Worm (Caenorhabditis elegans) whole organism, mixed stage, embryonic: ENCODE results near the gene del-5.

Experiments
- elt-1 ChIP-seq: sonication (generic microtip); optimal IDR thresholded peaks from 2 replicates; lab custom pipeline; 2017; ENCODE audit warnings: missing genetic modification characterization, mild to moderate bottlenecking, missing compliant biosample characterization, antibody characterized with exemption, moderate library complexity, borderline replicate concordance; ENCODE audit not compliant: insufficient read depth
- lin-32 ChIP-seq: fragments of 200-800 bp; sonication (Bioruptor generic); optimal IDR thresholded peaks from 2 replicates; lab custom pipeline; 2018; ENCODE audit warnings: mild to moderate bottlenecking, missing genetic modification characterization, missing compliant biosample characterization
- mab-5 ChIP-seq: fragments of 150-350 bp; optimal IDR thresholded peaks from 2 replicates; lab custom pipeline; 2014; ENCODE audit warnings: missing biosample characterization, missing genetic modification characterization
- nhr-12 ChIP-seq: fragments of 150-350 bp; optimal IDR thresholded peaks from 2 replicates; lab custom pipeline; 2014; ENCODE audit warnings: missing biosample characterization, missing genetic modification characterization
- nhr-237 ChIP-seq: fragments of 150-350 bp; optimal IDR thresholded peaks from 2 replicates; lab custom pipeline; 2014; ENCODE audit warnings: missing biosample characterization, missing genetic modification characterization
- nhr-28 ChIP-seq: fragments of 150-350 bp; optimal IDR thresholded peaks from 2 replicates; lab custom pipeline; 2014; ENCODE audit warnings: missing biosample characterization, missing genetic modification characterization
- nhr-76 ChIP-seq: sonication (generic microtip); optimal IDR thresholded peaks from 2 replicates; lab custom pipeline; 2017; ENCODE audit warnings: missing biosample characterization, missing genetic modification characterization
- pha-4 ChIP-seq: fragments of 150-350 bp; optimal IDR thresholded peaks from 2 replicates; lab custom pipeline; 2018; ENCODE audit warnings: missing biosample characterization, missing genetic modification reagents, missing genetic modification characterization
- snpc-4 ChIP-seq: fragments of 150-350 bp; optimal IDR thresholded peaks from 2 replicates; lab custom pipeline; 2014; ENCODE audit warnings: missing biosample characterization, missing genetic modification characterization
- unc-39 ChIP-seq: fragments of 150-350 bp; optimal IDR thresholded peaks from 2 replicates; lab custom pipeline; 2014; ENCODE audit warnings: missing biosample characterization, missing genetic modification characterization
- ztf-11 ChIP-seq: fragments of 150-350 bp; optimal IDR thresholded peaks from 2 replicates; lab custom pipeline; 2014; ENCODE audit warnings: missing biosample characterization, missing genetic modification characterization

DNA sequence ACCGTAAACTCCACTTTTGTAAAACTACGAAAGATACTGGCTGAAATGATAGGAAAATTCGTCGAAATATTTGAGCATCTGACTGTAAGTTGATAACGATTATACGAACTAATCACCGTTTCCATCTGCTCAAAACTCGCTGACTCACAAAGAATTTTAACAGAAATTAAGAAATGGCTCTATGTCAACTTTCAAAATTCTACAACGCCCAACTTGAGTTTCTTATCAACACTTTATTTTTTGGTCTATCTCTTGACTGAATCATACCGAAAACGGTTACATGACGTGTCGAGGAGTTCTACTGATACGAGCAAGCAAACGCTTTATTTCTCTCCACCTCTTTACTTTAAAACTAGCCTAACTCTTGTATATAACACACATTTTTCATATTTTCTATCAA lies 39.2 kb upstream of the del-5 start, which contains the start of gene clc-1:
- no peak for TF ChIP-seq pha-4
- no peak for TF ChIP-seq elt-1 (tag; lab: Kevin White, UChicago)
- TF ChIP-seq snpc-4 (tag; lab: Kevin White, UChicago) = no peak
- TF ChIP-seq mab-5 (tag; lab: Kevin White, UChicago) = no peak
- no peak for TF ChIP-seq unc-39 (tag; lab: Kevin White, UChicago)
- no peak for TF ChIP-seq ztf-11 (tag; lab: Kevin White, UChicago)
- no peak for TF ChIP-seq nhr-12
- TF ChIP-seq nhr-237 (tag; lab: Kevin White, UChicago) = no peak
- no peak for TF ChIP-seq lin-32
- no peak for TF ChIP-seq nhr-76
- TF ChIP-seq nhr-28 (tag; lab: Kevin White, UChicago) = no peak
